Fruit fly (Drosophila melanogaster): ENCODE measurements around the gene lush.

lush gene

DNA sequence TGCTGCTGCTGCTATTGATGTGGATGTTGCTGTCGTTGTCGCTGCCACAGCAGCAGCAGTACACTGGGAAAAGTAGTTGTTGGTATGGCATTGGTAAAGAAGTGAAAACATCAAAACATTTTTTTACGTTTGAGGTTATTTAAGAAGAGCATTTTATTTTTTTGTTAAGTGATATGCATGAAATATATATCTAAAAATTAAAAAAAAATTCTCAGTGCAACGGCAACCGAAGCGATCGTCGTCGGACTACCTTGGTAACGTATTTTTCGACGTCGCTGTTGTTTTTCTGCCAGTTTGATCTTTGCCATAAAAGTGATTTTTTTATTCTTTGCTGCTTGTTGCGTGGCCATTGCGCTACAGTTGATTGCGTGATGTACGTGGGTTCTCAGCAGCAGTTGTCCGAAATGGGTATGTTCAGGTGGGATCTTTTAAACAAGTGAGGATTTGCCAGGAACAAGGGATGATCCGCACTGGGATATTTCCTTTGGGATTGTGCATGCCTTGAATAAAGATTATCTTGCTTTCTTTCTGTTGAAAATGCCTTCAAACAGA lies 45.1 kb downstream of the lush start (continued):
- TF ChIP-seq peb (GFP tag; IDR thresholded peaks at IDR 0.05) (peak; percentile 86), kay (GFP tag; optimal IDR thresholded peaks at IDR 0.05) (peak; percentile 87), chif (GFP tag; optimal IDR thresholded peaks at IDR 0.05) (peak; percentile 89 to 96), CG8290 (GFP tag; optimal IDR thresholded peaks at IDR 0.05) (peak; percentile 95), CG8290 (tag; optimal IDR thresholded peaks at IDR 0.05) (peak; percentile 76 to 94), ci (GFP tag; IDR thresholded peaks at IDR 0.05) (peak; percentile 97), Dip2 (GFP tag; IDR thresholded peaks at IDR 0.05) (no peak), CG7928 (GFP tag; optimal IDR thresholded peaks at IDR 0.05) (peak; percentile 67), CG4424 (GFP tag; optimal IDR thresholded peaks at IDR 0.05) (peak; percentile 96), CG4282 (GFP tag; optimal IDR thresholded peaks at IDR 0.05) (peak; percentile 80), D19B (GFP tag; optimal IDR thresholded peaks at IDR 0.05) (peak; percentile 77), Nf-YC (tag; optimal IDR thresholded peaks at IDR 0.05) (peak; percentile 83), ro (GFP tag; IDR thresholded peaks at IDR 0.05) (peak; percentile 85), lab (GFP tag; optimal IDR thresholded peaks at IDR 0.05) (peak; percentile 96), Hr78 (GFP tag; optimal IDR thresholded peaks at IDR 0.05) (peak in 1 of 2 experiments; percentile 78), CG4730 (GFP tag; IDR thresholded peaks at IDR 0.05) (peak; percentile 92), CHES-1-like (GFP tag; optimal IDR thresholded peaks at IDR 0.05) (peak; percentile 90), BEAF-32 (GFP tag; optimal IDR thresholded peaks at IDR 0.05) (peak; percentile 10), Trl (optimal IDR thresholded peaks at IDR 0.05) (no peak), Trl (GFP tag; optimal IDR thresholded peaks at IDR 0.05) (peak; percentile 94), dati (GFP tag; IDR thresholded peaks at IDR 0.05) (peak; percentile 91), rib (GFP tag; IDR thresholded peaks at IDR 0.05) (peak; percentile 93), sna (GFP tag; IDR thresholded peaks at IDR 0.05; ENCODE audit: partially characterized antibody) (no peak), CG2712 (tag; optimal IDR thresholded peaks at IDR 0.05) (peak; percentile 97), Optix (GFP tag; IDR thresholded peaks at IDR 0.05) (peak; percentile 94), Meics (GFP tag; optimal IDR thresholded peaks at IDR 0.05) (peak; percentile 93), cato (GFP tag; optimal IDR thresholded peaks at IDR 0.05; ENCODE audit: borderline replicate concordance) (peak; percentile 88), grn (GFP tag; optimal IDR thresholded peaks at IDR 0.05) (peak; percentile 68), lola (GFP tag; optimal IDR thresholded peaks at IDR 0.05) (peak in 1 of 3 experiments; percentile 97), gcm2 (GFP tag; optimal IDR thresholded peaks at IDR 0.05) (peak; percentile 91), CG9797 (GFP tag; optimal IDR thresholded peaks at IDR 0.05) (peak; percentile 43), CG1024 (GFP tag; IDR thresholded peaks at IDR 0.05) (peak; percentile 91), CG10147 (GFP tag; optimal IDR thresholded peaks at IDR 0.05) (peak; percentile 94), dan (GFP tag; IDR thresholded peaks at IDR 0.05) (no peak; the same call in 1 of the 2 replicates), CG12299 (tag; optimal IDR thresholded peaks at IDR 0.05) (peak; percentile 96), unpg (GFP tag; optimal IDR thresholded peaks at IDR 0.05) (peak; percentile 97), CG6683 (GFP tag; optimal IDR thresholded peaks at IDR 0.05) (peak; percentile 77), CG18764 (GFP tag; optimal IDR thresholded peaks at IDR 0.05) (peak; percentile 92), CG3163 (GFP tag; optimal IDR thresholded peaks at IDR 0.05) (peak; percentile 68), Dref (GFP tag; IDR thresholded peaks at IDR 0.05) (no peak), CG14667 (GFP tag; IDR thresholded peaks at IDR 0.05) (peak; percentile 89), CG14860 (GFP tag; IDR thresholded peaks at IDR 0.05; ENCODE audit: partially characterized antibody) (no peak), MBD-R2 (GFP tag; IDR thresholded peaks at IDR 0.05) (peak; percentile 92), CG10959 (GFP tag; IDR thresholded peaks at IDR 0.05) (peak; percentile 95), CG1647 (GFP tag; optimal IDR thresholded peaks at IDR 0.05) (peak; percentile 91), CG11247 (GFP tag; IDR thresholded peaks at IDR 0.05) (peak; percentile 93), NC2β (GFP tag; optimal IDR thresholded peaks at IDR 0.05) (peak; percentile 91), zen2 (GFP tag; IDR thresholded peaks at IDR 0.05; ENCODE audit: partially characterized antibody) (no peak), br (optimal IDR thresholded peaks at IDR 0.05) (no peak), D19A (tag; optimal IDR thresholded peaks at IDR 0.05) (peak; percentile 91), CG12769 (tag; optimal IDR thresholded peaks at IDR 0.05) (peak; percentile 91)
